Fruit fly (Drosophila melanogaster) whole organism, pupa: ENCODE results near the gene Cbp80.

Experiments used
- CG10348 ChIP-seq: fragments of 200-800 bp; sonication (Bioruptor generic); IDR thresholded peaks from 2 replicates; pipeline ENCODE4 v1.3.6; 2022; ENCODE audit warnings: missing biosample characterization, missing genetic modification characterization
- CG12605 ChIP-seq: fragments of 200-800 bp; sonication (Bioruptor generic); IDR thresholded peaks from 2 replicates; pipeline ENCODE4 v1.3.6; 2022; ENCODE audit warnings: missing biosample characterization, missing genetic modification characterization
- CG13204 ChIP-seq: fragments of 200-800 bp; sonication (Bioruptor generic); optimal IDR thresholded peaks from 2 replicates; lab custom pipeline; 2018; ENCODE audit warnings: missing biosample characterization, mild to moderate bottlenecking, missing genetic modification characterization, moderate library complexity
- CG14655 ChIP-seq: fragments of 200-800 bp; sonication (Bioruptor generic); optimal IDR thresholded peaks from 3 replicates; lab custom pipeline; 2017; ENCODE audit warnings: mild to moderate bottlenecking, missing biosample characterization, missing genetic modification reagents, missing genetic modification characterization
- CG15710 ChIP-seq: fragments of 200-800 bp; sonication (Bioruptor generic); optimal IDR thresholded peaks from 2 replicates; lab custom pipeline; 2018; ENCODE audit warnings: missing biosample characterization, mild to moderate bottlenecking, missing genetic modification characterization, moderate library complexity
- CG17806 ChIP-seq: fragments of 200-800 bp; sonication (Bioruptor generic); optimal IDR thresholded peaks from 2 replicates; lab custom pipeline; 2018; ENCODE audit warnings: missing biosample characterization, mild to moderate bottlenecking, missing genetic modification characterization, moderate library complexity
- CG32121 ChIP-seq: fragments of 200-800 bp; sonication (Bioruptor generic); IDR thresholded peaks from 2 replicates; pipeline ENCODE4 v1.3.6; 2022; ENCODE audit warnings: missing biosample characterization, missing genetic modification characterization
- CG34367 ChIP-seq: fragments of 200-800 bp; sonication (Bioruptor generic); optimal IDR thresholded peaks from 2 replicates; lab custom pipeline; 2018; ENCODE audit warnings: missing biosample characterization, mild to moderate bottlenecking, missing genetic modification characterization
- CG4496 ChIP-seq: fragments of 200-800 bp; sonication (Bioruptor generic); IDR thresholded peaks from 3 replicates; pipeline ENCODE4 v1.3.6; 2022; ENCODE audit warnings: missing biosample characterization, missing genetic modification characterization
- CG8159 ChIP-seq: fragments of 200-800 bp; sonication (Bioruptor generic); optimal IDR thresholded peaks from 3 replicates; lab custom pipeline; 2018; ENCODE audit warnings: missing biosample characterization, mild to moderate bottlenecking, missing genetic modification characterization, moderate library complexity
- CG8301 ChIP-seq: fragments of 200-800 bp; sonication (Bioruptor generic); optimal IDR thresholded peaks from 2 replicates; lab custom pipeline; 2018; ENCODE audit warnings: missing biosample characterization, mild to moderate bottlenecking, missing genetic modification characterization
- CG9948 ChIP-seq: fragments of 200-800 bp; sonication (Bioruptor generic); optimal IDR thresholded peaks from 2 replicates; lab custom pipeline; 2018; ENCODE audit warnings: missing biosample characterization, mild to moderate bottlenecking, missing genetic modification characterization, moderate library complexity
- D1 ChIP-seq: fragments of 200-800 bp; sonication (Bioruptor generic); optimal IDR thresholded peaks from 2 replicates; lab custom pipeline; 2018; ENCODE audit warnings: missing biosample characterization, mild to moderate bottlenecking, missing genetic modification characterization, moderate library complexity
- EcR ChIP-seq: fragments of 200-800 bp; sonication (Bioruptor generic); optimal IDR thresholded peaks from 3 replicates; lab custom pipeline; 2019; ENCODE audit warnings: missing biosample characterization, missing genetic modification characterization, mild to moderate bottlenecking, moderate library complexity, missing genetic modification reagents
- Ets98B ChIP-seq: fragments of 200-800 bp; sonication (Bioruptor generic); IDR thresholded peaks from 2 replicates; pipeline ENCODE4 v1.3.6; 2022; ENCODE audit warnings: missing biosample characterization, missing genetic modification characterization
- Pif1A ChIP-seq: fragments of 200-800 bp; sonication (Bioruptor generic); optimal IDR thresholded peaks from 3 replicates; lab custom pipeline; 2016; ENCODE audit warnings: missing biosample characterization, missing genetic modification characterization
- Pif1B ChIP-seq: fragments of 200-800 bp; sonication (Bioruptor generic); optimal IDR thresholded peaks from 3 replicates; lab custom pipeline; 2016; ENCODE audit warnings: missing biosample characterization, missing genetic modification characterization
- Snoo ChIP-seq: fragments of 200-800 bp; sonication (Bioruptor generic); optimal IDR thresholded peaks from 3 replicates; lab custom pipeline; 2017; ENCODE audit warnings: missing biosample characterization, mild to moderate bottlenecking, missing genetic modification characterization, inconsistent platforms
- fd96Ca ChIP-seq: fragments of 200-800 bp; sonication (Bioruptor generic); IDR thresholded peaks from 3 replicates; pipeline ENCODE4 v1.3.6; 2022; ENCODE audit warnings: missing biosample characterization, missing genetic modification characterization
- gl ChIP-seq: fragments of 200-800 bp; sonication (Bioruptor generic); optimal IDR thresholded peaks from 2 replicates; lab custom pipeline; 2018; ENCODE audit warnings: missing biosample characterization, mild to moderate bottlenecking, missing genetic modification characterization
- rn ChIP-seq: fragments of 200-800 bp; sonication (Bioruptor generic); IDR thresholded peaks from 2 replicates; pipeline ENCODE4 v1.3.6; 2022; ENCODE audit warnings: missing biosample characterization, missing genetic modification characterization

Cbp80 gene

dm6 chrX:4612454-4612853 lies 37.4 kb upstream of the Cbp80 start:
- TF ChIP-seq CG17806 (tag; lab: Kevin White, UChicago) (no peak), Pif1A (no peak), CG8159 (tag; lab: Kevin White, UChicago) (no peak), Snoo (no peak), gl (tag; lab: Kevin White, UChicago) (no peak), Pif1B (GFP tag; lab: Kevin White, UChicago) (no peak), CG14655 (GFP tag; lab: Kevin White, UChicago) (no peak), CG15710 (tag; lab: Kevin White, UChicago) (no peak)

dm6 chrX:4613613-4614012 lies 36.2 kb upstream of the Cbp80 start:
- no peak for TF ChIP-seq CG10348 (GFP tag; lab: Robert Waterston, UW)
- TF ChIP-seq gl (tag; lab: Kevin White, UChicago) = no peak
- no peak for TF ChIP-seq CG8301
- TF ChIP-seq Pif1B (GFP tag; lab: Kevin White, UChicago) = no peak
- no peak for TF ChIP-seq fd96Ca (GFP tag; lab: Robert Waterston, UW)
- TF ChIP-seq CG4496 (GFP tag; lab: Robert Waterston, UW) = no peak
- TF ChIP-seq Snoo = no peak
- TF ChIP-seq CG15710 (tag; lab: Kevin White, UChicago) = no peak
- TF ChIP-seq CG12605 = no peak
- no peak for TF ChIP-seq D1
- no peak for TF ChIP-seq CG17806 (tag; lab: Kevin White, UChicago)
- no peak for TF ChIP-seq CG8159 (tag; lab: Kevin White, UChicago)
- TF ChIP-seq rn (GFP tag; lab: Robert Waterston, UW) = no peak
- TF ChIP-seq EcR (GFP tag; lab: Kevin White, UChicago) = no peak

dm6 chrX:4614325-4614724 lies 35.5 kb upstream of the Cbp80 start:
- TF ChIP-seq CG12605 (no peak), gl (tag; lab: Kevin White, UChicago) (no peak), fd96Ca (GFP tag; lab: Robert Waterston, UW) (peak; percentile 40; the same call in 2 of the 3 replicates), D1 (no peak), CG32121 (GFP tag; lab: Robert Waterston, UW) (peak; percentile 57; the same call in 1 of the 2 replicates), CG9948 (tag; lab: Kevin White, UChicago) (no peak), Pif1A (no peak), CG15710 (tag; lab: Kevin White, UChicago) (no peak), CG13204 (GFP tag; lab: Kevin White, UChicago) (no peak), CG4496 (GFP tag; lab: Robert Waterston, UW) (peak; percentile 41; the same call in 1 of the 3 replicates), Snoo (no peak), Pif1B (GFP tag; lab: Kevin White, UChicago) (no peak), CG10348 (GFP tag; lab: Robert Waterston, UW) (no peak), Ets98B (GFP tag; lab: Robert Waterston, UW) (no peak; the same call in 1 of the 2 replicates)

dm6 chrX:4614945-4615344 lies 34.9 kb upstream of the Cbp80 start:
- TF ChIP-seq CG32121 (GFP tag; lab: Robert Waterston, UW) (no peak), EcR (GFP tag; lab: Kevin White, UChicago) (no peak), rn (GFP tag; lab: Robert Waterston, UW) (no peak), CG4496 (GFP tag; lab: Robert Waterston, UW) (peak; percentile 68; the same call in 2 of the 3 replicates), Ets98B (GFP tag; lab: Robert Waterston, UW) (0 out of 2 replicates have a peak, but pooled peaks have one; percentile 14), fd96Ca (GFP tag; lab: Robert Waterston, UW) (0 out of 3 replicates have a peak, but pooled peaks have one; percentile 30), CG17806 (tag; lab: Kevin White, UChicago) (no peak), CG14655 (GFP tag; lab: Kevin White, UChicago) (no peak)

- TF ChIP-seq Ets98B (GFP tag; lab: Robert Waterston, UW) (no peak), rn (GFP tag; lab: Robert Waterston, UW) (no peak), CG34367 (tag; lab: Kevin White, UChicago) (no peak), CG4496 (GFP tag; lab: Robert Waterston, UW) (peak; percentile 65; the same call in 2 of the 3 replicates), CG12605 (no peak), CG17806 (tag; lab: Kevin White, UChicago) (peak; percentile 0), EcR (GFP tag; lab: Kevin White, UChicago) (peak; percentile 42), Pif1A (peak; percentile 1), CG10348 (GFP tag; lab: Robert Waterston, UW) (no peak), gl (tag; lab: Kevin White, UChicago) (no peak), Pif1B (GFP tag; lab: Kevin White, UChicago) (no peak), Snoo (peak; percentile 44)
- TF ChIP-seq, all 21 proteins: peak for 5
These were observed 34.0 kb upstream of the Cbp80 start for dm6 chrX:4615684-4616292.

- peak; percentile 54 for TF ChIP-seq Snoo
- no peak for TF ChIP-seq CG17806 (tag; lab: Kevin White, UChicago)
- peak; percentile 4 for TF ChIP-seq CG34367 (tag; lab: Kevin White, UChicago)
- peak; percentile 60 for TF ChIP-seq Ets98B (GFP tag; lab: Robert Waterston, UW)
- TF ChIP-seq CG13204 (GFP tag; lab: Kevin White, UChicago) = peak; percentile 32
- peak; percentile 12 for TF ChIP-seq CG8159 (tag; lab: Kevin White, UChicago)
- TF ChIP-seq CG12605 = peak; percentile 71
- no peak for TF ChIP-seq rn (GFP tag; lab: Robert Waterston, UW)
- TF ChIP-seq D1 = no peak
- TF ChIP-seq Pif1A = peak; percentile 7
- TF ChIP-seq CG14655 (GFP tag; lab: Kevin White, UChicago) = peak; percentile 33
- peak; percentile 12 for TF ChIP-seq Pif1B (GFP tag; lab: Kevin White, UChicago)
- TF ChIP-seq EcR (GFP tag; lab: Kevin White, UChicago) = peak; percentile 27
- TF ChIP-seq CG32121 (GFP tag; lab: Robert Waterston, UW) = no peak
- no peak for TF ChIP-seq CG9948 (tag; lab: Kevin White, UChicago)
- TF ChIP-seq CG15710 (tag; lab: Kevin White, UChicago) = no peak
- peak; percentile 63; the same call in 2 of the 3 replicates for TF ChIP-seq CG4496 (GFP tag; lab: Robert Waterston, UW)
- TF ChIP-seq fd96Ca (GFP tag; lab: Robert Waterston, UW) = peak; percentile 34; the same call in 2 of the 3 replicates
- TF ChIP-seq CG10348 (GFP tag; lab: Robert Waterston, UW) = no peak
- TF ChIP-seq gl (tag; lab: Kevin White, UChicago) = peak; percentile 47
These were observed 32.7 kb upstream of the Cbp80 start, which contains the start of gene peb for dm6 chrX:4616865-4617669. Gene peb (plus strand): TSS chrX:4617564.
